Fruit fly (Drosophila melanogaster) whole organism, pupa: ENCODE data around the gene bora.

Experiments used
- CG8159 ChIP-seq: fragments of 200-800 bp; sonication (Bioruptor generic); optimal IDR thresholded peaks from 3 replicates; lab custom pipeline; 2018; ENCODE audit warnings: missing biosample characterization, mild to moderate bottlenecking, missing genetic modification characterization, moderate library complexity
- CG9948 ChIP-seq: fragments of 200-800 bp; sonication (Bioruptor generic); optimal IDR thresholded peaks from 2 replicates; lab custom pipeline; 2018; ENCODE audit warnings: missing biosample characterization, mild to moderate bottlenecking, missing genetic modification characterization, moderate library complexity
- Snoo ChIP-seq: fragments of 200-800 bp; sonication (Bioruptor generic); optimal IDR thresholded peaks from 3 replicates; lab custom pipeline; 2017; ENCODE audit warnings: missing biosample characterization, mild to moderate bottlenecking, missing genetic modification characterization, inconsistent platforms
- rn ChIP-seq: fragments of 200-800 bp; sonication (Bioruptor generic); IDR thresholded peaks from 2 replicates; pipeline ENCODE4 v1.3.6; 2022; ENCODE audit warnings: missing biosample characterization, missing genetic modification characterization

dm6 chr3L:18620988-18621734, 1.3 kb upstream of the bora start:
- peak; percentile 50 for TF ChIP-seq Snoo (tag; lab: Kevin White, UChicago)
- TF ChIP-seq rn (GFP tag; lab: Robert Waterston, UW), result no peak
- TF ChIP-seq CG8159 (tag; lab: Kevin White, UChicago), result peak; percentile 26
- peak; percentile 11 for TF ChIP-seq CG9948 (tag; lab: Kevin White, UChicago)
